Fruit fly (Drosophila melanogaster): ENCODE results near the gene CG6333.

The CG6333 gene

DNA sequence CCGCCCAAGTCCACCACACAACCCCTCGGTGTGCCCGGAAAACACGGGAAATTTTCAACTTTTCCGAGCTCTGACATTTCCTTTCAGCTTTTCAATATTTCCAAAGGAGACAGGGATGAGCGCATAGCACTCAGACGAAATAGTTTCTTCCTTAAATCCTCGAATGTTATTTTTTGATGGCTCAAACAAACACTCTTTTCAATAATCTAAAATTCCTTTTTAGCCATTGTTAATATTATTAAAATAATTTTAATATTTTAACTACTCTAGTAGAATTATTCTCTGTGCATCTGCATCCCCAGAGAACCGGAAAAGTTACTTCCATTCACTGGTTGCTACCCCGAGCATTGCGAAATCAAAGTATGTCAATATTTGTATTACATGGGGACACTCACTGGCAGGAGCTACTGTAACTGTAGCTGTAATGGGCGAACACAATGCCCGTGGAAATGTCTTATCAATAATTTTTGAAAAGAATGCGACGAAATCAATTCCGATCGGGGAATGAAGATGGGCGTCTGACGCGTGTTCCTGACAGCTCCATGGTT, 28.3 kb downstream of the CG6333 start (continued):
- TF ChIP-seq CG1602 (GFP tag; optimal IDR thresholded peaks at IDR 0.05) (no peak), seq (GFP tag; IDR thresholded peaks at IDR 0.05) (peak; percentile 42; the same call in 1 of the 2 replicates), trem (tag; optimal IDR thresholded peaks at IDR 0.05) (peak; percentile 17), wdn (GFP tag; IDR thresholded peaks at IDR 0.05) (no peak), CG8765 (GFP tag; IDR thresholded peaks at IDR 0.05) (no peak), CG12659 (GFP tag; optimal IDR thresholded peaks at IDR 0.05) (peak; percentile 6), Ets65A (GFP tag) (peak; percentile 25), stc (GFP tag; IDR thresholded peaks at IDR 0.05) (no peak), hkb (optimal IDR thresholded peaks at IDR 0.05) (no peak), hkb (GFP tag; IDR thresholded peaks at IDR 0.05) (peak; percentile 43; the same call in 1 of the 2 replicates), CG31441 (GFP tag; IDR thresholded peaks at IDR 0.05) (peak; percentile 38; the same call in 1 of the 2 replicates), nerfin-1 (tag; optimal IDR thresholded peaks at IDR 0.05) (peak; percentile 0), Asciz (GFP tag; optimal IDR thresholded peaks at IDR 0.05) (peak; percentile 12), Awh (GFP tag; IDR thresholded peaks at IDR 0.05) (no peak), CG10979 (tag; optimal IDR thresholded peaks at IDR 0.05) (peak; percentile 46), Blimp-1 (GFP tag; optimal IDR thresholded peaks at IDR 0.05) (peak; percentile 37), CG8388 (GFP tag; optimal IDR thresholded peaks at IDR 0.05) (peak; percentile 43), CG15696 (tag; optimal IDR thresholded peaks at IDR 0.05) (no peak), CG17359 (tag; optimal IDR thresholded peaks at IDR 0.05) (peak; percentile 30), HHEX (GFP tag; optimal IDR thresholded peaks at IDR 0.05) (peak; percentile 37), run (tag; optimal IDR thresholded peaks at IDR 0.05) (no peak), CG6254 (GFP tag; optimal IDR thresholded peaks at IDR 0.05) (peak; percentile 32), emc (GFP tag; optimal IDR thresholded peaks at IDR 0.05) (no peak), CG11560 (tag; IDR thresholded peaks at IDR 0.05) (no peak), pros (GFP tag; optimal IDR thresholded peaks at IDR 0.05) (peak; percentile 50), CG9437 (GFP tag; optimal IDR thresholded peaks at IDR 0.05) (peak; percentile 1), D (optimal IDR thresholded peaks at IDR 0.05) (no peak), D (GFP tag; optimal IDR thresholded peaks at IDR 0.05) (peak; percentile 8), esg (GFP tag; conservative IDR thresholded peaks at IDR 0.05) (0 out of 2 replicates have a peak, but pooled peaks have one; percentile 7), en (GFP tag; optimal IDR thresholded peaks at IDR 0.05) (no peak), zf30C (GFP tag; optimal IDR thresholded peaks at IDR 0.05) (peak; percentile 42), sima (GFP tag; optimal IDR thresholded peaks at IDR 0.05) (no peak), grau (tag; optimal IDR thresholded peaks at IDR 0.05) (peak; percentile 73), H2.0 (GFP tag; IDR thresholded peaks at IDR 0.05) (0 out of 2 replicates have a peak, but pooled peaks have one; percentile 3), CG10431 (GFP tag; optimal IDR thresholded peaks at IDR 0.05) (peak; percentile 67), CG17385 (GFP tag; optimal IDR thresholded peaks at IDR 0.05) (peak; percentile 12), sens (GFP tag) (peak; percentile 76), phol (tag; optimal IDR thresholded peaks at IDR 0.05) (peak; percentile 18), Oli (tag; optimal IDR thresholded peaks at IDR 0.05) (peak; percentile 25), pnt (GFP tag; optimal IDR thresholded peaks at IDR 0.05) (no peak), Ptx1 (GFP tag; IDR thresholded peaks at IDR 0.05) (no peak), salm (tag; optimal IDR thresholded peaks at IDR 0.05) (no peak), disco-r (GFP tag; optimal IDR thresholded peaks at IDR 0.05) (no peak), CG8478 (optimal IDR thresholded peaks at IDR 0.05) (no peak), CG17361 (GFP tag; IDR thresholded peaks at IDR 0.05) (peak; percentile 34; the same call in 1 of the 3 replicates), NC2β (GFP tag; optimal IDR thresholded peaks at IDR 0.05) (no peak), CG12391 (tag; optimal IDR thresholded peaks at IDR 0.05) (peak; percentile 39), sr (GFP tag; IDR thresholded peaks at IDR 0.05) (no peak), dmrt99B (tag; optimal IDR thresholded peaks at IDR 0.05) (peak; percentile 38), CG11085 (GFP tag; IDR thresholded peaks at IDR 0.05) (no peak), Fer3 (tag; optimal IDR thresholded peaks at IDR 0.05) (no peak)

Data from whole organism, embryonic.